Worm (Caenorhabditis elegans): ENCODE results near the gene Y57A10C.9.

Gene Y57A10C.9

DNA sequence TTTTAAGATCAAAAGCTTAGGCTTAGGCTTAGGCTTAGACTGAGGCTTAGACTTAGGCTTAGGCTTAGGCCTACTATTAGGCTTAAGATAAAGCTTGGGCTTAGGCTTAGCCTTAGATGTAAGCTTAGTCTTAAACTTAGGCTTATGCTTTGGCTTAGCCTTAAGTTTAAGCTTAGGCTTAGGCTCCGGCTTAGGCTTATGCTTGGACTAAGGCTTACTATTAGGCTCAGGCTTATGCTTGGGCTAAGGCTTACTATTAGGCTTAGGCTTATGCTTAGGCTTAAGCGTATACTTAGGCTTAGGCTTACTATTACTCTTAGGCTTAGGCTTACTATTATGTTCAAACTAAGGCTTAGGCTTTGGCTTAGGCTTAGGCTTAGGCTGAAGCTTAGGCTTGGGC is 1.6 kb downstream of the Y57A10C.9 start:
- TF ChIP-seq ref-1 (GFP tag; conservative IDR thresholded peaks at IDR 0.05) (no peak), flt-1 (GFP tag; IDR thresholded peaks at IDR 0.05) (no peak), T22C8.4 (GFP tag; IDR thresholded peaks at IDR 0.05) (no peak), tab-1 (GFP tag; IDR thresholded peaks at IDR 0.05) (no peak), ztf-23 (GFP tag; IDR thresholded peaks at IDR 0.05) (no peak), cog-1 (tag; optimal IDR thresholded peaks at IDR 0.05) (no peak), med-1 (GFP tag; optimal IDR thresholded peaks at IDR 0.05; ENCODE audit: insufficient read depth) (no peak), ztf-29 (GFP tag; IDR thresholded peaks at IDR 0.05) (no peak), klf-2 (GFP tag; conservative IDR thresholded peaks at IDR 0.05) (no peak)

DNA sequence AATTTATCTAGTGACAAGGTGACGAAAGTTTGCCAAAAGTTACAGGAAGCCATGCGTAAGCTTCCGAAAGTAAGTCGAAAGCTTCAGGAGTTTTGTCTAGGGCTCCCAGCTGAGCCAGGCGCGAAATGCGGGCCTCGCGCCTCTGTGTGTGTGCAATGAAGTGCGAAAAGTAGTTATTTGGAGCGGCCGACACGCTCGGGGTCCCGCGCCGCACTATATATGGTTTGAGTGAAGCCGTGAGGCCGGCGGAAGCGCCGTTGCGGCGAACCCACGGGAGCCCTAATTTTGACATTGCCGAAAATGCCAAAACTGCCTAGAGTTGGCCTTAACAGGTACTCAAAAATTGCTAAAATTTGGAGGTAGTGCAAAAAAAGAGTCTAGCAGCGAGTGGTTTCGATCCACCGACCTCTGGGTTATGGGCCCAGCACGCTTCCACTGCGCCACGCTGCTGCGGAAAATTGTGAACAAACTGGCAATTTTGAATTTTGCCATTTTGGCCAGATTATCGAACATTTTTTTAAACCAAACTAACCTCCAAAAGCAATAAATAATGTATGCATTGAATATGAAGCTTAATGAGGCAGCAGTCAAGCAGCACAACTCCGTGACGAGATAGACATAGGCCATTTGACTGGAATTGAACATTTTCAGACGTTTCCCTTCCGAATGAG is 3.0 kb downstream of the Y57A10C.9 start:
- TF ChIP-seq cog-1 (tag; optimal IDR thresholded peaks at IDR 0.05) (no peak), klf-2 (GFP tag; conservative IDR thresholded peaks at IDR 0.05) (no peak), med-1 (GFP tag; optimal IDR thresholded peaks at IDR 0.05; ENCODE audit: insufficient read depth) (no peak), ref-1 (GFP tag; conservative IDR thresholded peaks at IDR 0.05) (no peak), flt-1 (GFP tag; IDR thresholded peaks at IDR 0.05) (no peak), tab-1 (GFP tag; IDR thresholded peaks at IDR 0.05) (no peak), ztf-23 (GFP tag; IDR thresholded peaks at IDR 0.05) (no peak), ztf-29 (GFP tag; IDR thresholded peaks at IDR 0.05) (no peak), T22C8.4 (GFP tag; IDR thresholded peaks at IDR 0.05) (no peak)

DNA sequence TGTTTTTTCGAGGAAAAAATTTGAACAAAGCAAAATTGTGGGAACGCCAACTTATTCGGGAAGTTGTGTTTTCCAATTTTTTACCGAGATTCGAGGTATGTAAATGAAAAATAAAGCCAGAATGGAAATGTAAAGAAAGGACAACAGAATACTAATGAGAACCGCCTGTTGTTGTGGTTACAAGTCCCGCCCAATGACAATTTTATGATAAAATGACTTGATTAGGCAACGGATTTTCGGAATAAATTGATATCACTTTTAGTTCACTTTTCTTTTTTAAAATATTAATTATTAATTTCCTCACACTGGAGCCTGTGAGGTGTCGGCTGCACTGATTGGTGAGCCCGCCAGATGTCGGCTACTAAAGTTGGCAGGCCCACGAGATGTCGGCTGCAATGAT is 6.0 kb downstream of the Y57A10C.9 start, which contains the start of gene dct-12:
TSS of gene dct-12 (minus strand) at position 101 of the 400 bp plus-strand sequence.
- TF ChIP-seq T22C8.4 (GFP tag; IDR thresholded peaks at IDR 0.05) (no peak), ztf-29 (GFP tag; IDR thresholded peaks at IDR 0.05) (no peak), tab-1 (GFP tag; IDR thresholded peaks at IDR 0.05) (no peak), flt-1 (GFP tag; IDR thresholded peaks at IDR 0.05) (no peak), ref-1 (GFP tag; conservative IDR thresholded peaks at IDR 0.05) (no peak), klf-2 (GFP tag; conservative IDR thresholded peaks at IDR 0.05) (no peak), ztf-23 (GFP tag; IDR thresholded peaks at IDR 0.05) (no peak), med-1 (GFP tag; optimal IDR thresholded peaks at IDR 0.05; ENCODE audit: insufficient read depth) (no peak), cog-1 (tag; optimal IDR thresholded peaks at IDR 0.05) (no peak)

DNA sequence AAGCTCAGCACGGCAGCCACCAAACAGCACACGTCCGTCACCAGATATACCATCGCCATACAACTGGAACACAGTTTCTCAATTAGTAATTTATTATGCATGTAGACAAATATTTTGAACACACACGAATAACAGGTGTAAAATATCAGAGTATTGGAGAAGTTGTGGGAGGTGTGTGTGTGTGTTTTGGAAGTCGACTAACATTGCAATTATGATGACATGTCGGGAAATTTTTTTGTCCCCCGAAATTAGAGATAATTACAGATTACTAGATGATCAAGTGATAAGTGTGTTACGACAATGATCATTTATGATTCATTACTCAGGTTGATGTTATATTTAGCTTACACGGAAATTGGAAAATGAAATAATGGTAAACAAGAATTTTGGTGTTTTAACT is 8.6 kb downstream of the Y57A10C.9 start, which contains the start of gene Y57A10C.8:
TSS of gene Y57A10C.8 (minus strand) at position 101 of the 400 bp plus-strand sequence.
- TF ChIP-seq cog-1 (tag; optimal IDR thresholded peaks at IDR 0.05) (no peak), med-1 (GFP tag; optimal IDR thresholded peaks at IDR 0.05; ENCODE audit: insufficient read depth) (no peak), flt-1 (GFP tag; IDR thresholded peaks at IDR 0.05) (no peak), T22C8.4 (GFP tag; IDR thresholded peaks at IDR 0.05) (no peak), tab-1 (GFP tag; IDR thresholded peaks at IDR 0.05) (no peak), ztf-23 (GFP tag; IDR thresholded peaks at IDR 0.05) (no peak)

DNA sequence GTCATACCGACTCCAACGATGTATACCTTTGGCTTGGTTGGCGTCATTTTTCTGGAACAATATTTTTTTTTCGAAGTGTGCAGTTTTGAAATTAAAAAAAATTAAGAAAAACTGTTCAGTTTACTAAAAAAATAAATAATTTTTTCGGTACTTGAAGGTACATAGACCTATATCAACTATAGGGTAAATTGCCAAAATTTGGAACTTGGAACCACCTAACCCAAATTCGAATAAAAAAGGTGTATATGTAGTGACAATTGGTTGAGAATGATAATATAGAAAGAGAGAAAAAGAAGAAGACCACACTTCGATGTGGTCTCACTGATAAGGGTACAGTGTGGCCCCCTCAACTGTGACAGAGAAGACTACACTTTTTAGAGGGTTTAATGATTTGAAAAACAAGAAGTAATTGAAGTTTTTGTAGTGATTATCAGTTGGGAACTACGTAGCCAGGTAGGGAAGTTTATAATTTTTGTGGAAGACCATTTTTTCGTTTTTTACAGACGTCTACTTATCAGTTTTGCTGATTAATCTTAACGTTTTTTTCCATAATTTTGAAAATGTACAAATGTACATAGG is 12.6 kb downstream of the Y57A10C.9 start, which contains the start of gene daf-22:
TSS of gene daf-22 (minus strand) at position 51 of the 579 bp plus-strand sequence.
- TF ChIP-seq med-1 (GFP tag; optimal IDR thresholded peaks at IDR 0.05; ENCODE audit: insufficient read depth) (no peak), ztf-29 (GFP tag; IDR thresholded peaks at IDR 0.05) (no peak), flt-1 (GFP tag; IDR thresholded peaks at IDR 0.05) (no peak), klf-2 (GFP tag; conservative IDR thresholded peaks at IDR 0.05) (no peak), tab-1 (GFP tag; IDR thresholded peaks at IDR 0.05) (no peak), cog-1 (tag; optimal IDR thresholded peaks at IDR 0.05) (no peak), T22C8.4 (GFP tag; IDR thresholded peaks at IDR 0.05) (no peak), ref-1 (GFP tag; conservative IDR thresholded peaks at IDR 0.05) (no peak), ztf-23 (GFP tag; IDR thresholded peaks at IDR 0.05) (no peak)

DNA sequence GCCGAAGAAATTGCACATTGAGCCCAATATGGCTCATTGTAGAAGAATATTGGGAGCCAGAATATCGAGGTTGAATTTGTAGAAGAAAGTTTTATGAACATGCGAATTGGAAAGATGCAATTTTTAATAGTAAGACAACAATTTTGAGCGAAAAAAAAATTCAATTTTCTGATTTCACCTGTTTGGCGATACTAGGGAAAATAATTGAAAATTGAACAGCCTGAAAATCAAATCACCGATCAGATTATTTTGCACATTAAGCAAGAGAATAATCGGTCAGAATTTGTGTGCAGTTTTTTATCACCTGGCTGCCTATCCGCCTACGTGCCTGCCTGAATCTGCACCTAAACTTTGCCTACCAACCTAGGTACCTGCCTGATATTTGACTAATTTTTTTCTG is 17.9 kb downstream of the Y57A10C.9 start, which contains the start of gene sre-26:
TSS of gene sre-26 (minus strand) at position 101 of the 400 bp plus-strand sequence.
- TF ChIP-seq ref-1 (GFP tag; conservative IDR thresholded peaks at IDR 0.05) = no peak
- no peak for TF ChIP-seq klf-2 (GFP tag; conservative IDR thresholded peaks at IDR 0.05)
- TF ChIP-seq ztf-23 (GFP tag; IDR thresholded peaks at IDR 0.05) = no peak
- no peak for TF ChIP-seq T22C8.4 (GFP tag; IDR thresholded peaks at IDR 0.05)

DNA sequence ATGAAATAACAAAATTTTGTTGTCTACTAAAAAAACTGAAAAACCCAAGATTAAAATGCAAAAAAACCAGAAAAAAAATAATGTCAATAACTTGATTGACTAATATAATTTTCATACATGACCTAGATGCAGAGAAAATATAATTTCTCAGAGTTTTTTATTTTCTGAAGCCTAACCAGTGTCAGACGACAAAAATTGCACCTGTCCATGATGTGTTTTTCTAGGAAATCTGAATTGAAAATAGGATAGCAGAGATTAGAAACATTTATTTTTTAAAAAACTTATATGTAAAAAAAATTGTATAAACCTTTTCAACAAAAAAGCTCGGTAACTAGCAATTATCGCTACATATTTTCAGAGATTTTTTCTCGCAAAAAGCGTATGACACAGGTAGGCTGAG is 20.3 kb downstream of the Y57A10C.9 start:
- TF ChIP-seq ztf-29 (GFP tag; IDR thresholded peaks at IDR 0.05) (no peak), ztf-23 (GFP tag; IDR thresholded peaks at IDR 0.05) (no peak), T22C8.4 (GFP tag; IDR thresholded peaks at IDR 0.05) (no peak), ref-1 (GFP tag; conservative IDR thresholded peaks at IDR 0.05) (no peak), flt-1 (GFP tag; IDR thresholded peaks at IDR 0.05) (no peak), klf-2 (GFP tag; conservative IDR thresholded peaks at IDR 0.05) (no peak), tab-1 (GFP tag; IDR thresholded peaks at IDR 0.05) (no peak), med-1 (GFP tag; optimal IDR thresholded peaks at IDR 0.05; ENCODE audit: insufficient read depth) (no peak), cog-1 (tag; optimal IDR thresholded peaks at IDR 0.05) (no peak)

DNA sequence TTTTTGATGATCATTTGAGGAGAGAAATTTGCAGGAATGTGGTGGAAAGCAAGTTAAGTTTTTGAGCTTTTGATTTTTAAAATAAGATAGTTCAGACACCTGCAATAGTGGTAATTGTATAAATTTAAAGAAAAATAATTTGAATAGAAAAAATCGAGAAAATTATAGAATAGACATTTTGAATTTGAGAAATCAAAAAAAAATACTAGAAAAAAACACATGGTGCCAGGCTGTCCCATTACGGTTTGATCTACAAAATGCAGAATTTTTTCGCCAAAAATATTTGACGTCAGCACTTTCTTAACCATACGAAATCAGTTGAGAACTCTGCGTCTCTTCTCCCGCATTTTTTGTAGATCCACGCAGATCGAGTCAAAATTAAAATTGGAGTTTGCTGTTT is 20.8 kb downstream of the Y57A10C.9 start, which contains the start of gene sre-27:
TSS of gene sre-27 (minus strand) at position 101 of the 400 bp plus-strand sequence.
- no peak for TF ChIP-seq klf-2 (GFP tag; conservative IDR thresholded peaks at IDR 0.05)
- TF ChIP-seq ref-1 (GFP tag; conservative IDR thresholded peaks at IDR 0.05) = no peak
- TF ChIP-seq T22C8.4 (GFP tag; IDR thresholded peaks at IDR 0.05) = no peak
- TF ChIP-seq tab-1 (GFP tag; IDR thresholded peaks at IDR 0.05) = no peak
- no peak for TF ChIP-seq flt-1 (GFP tag; IDR thresholded peaks at IDR 0.05)
- TF ChIP-seq cog-1 (tag; optimal IDR thresholded peaks at IDR 0.05) = no peak
- TF ChIP-seq ztf-23 (GFP tag; IDR thresholded peaks at IDR 0.05) = no peak
- TF ChIP-seq ztf-29 (GFP tag; IDR thresholded peaks at IDR 0.05) = no peak
- TF ChIP-seq med-1 (GFP tag; optimal IDR thresholded peaks at IDR 0.05; ENCODE audit: insufficient read depth) = no peak

DNA sequence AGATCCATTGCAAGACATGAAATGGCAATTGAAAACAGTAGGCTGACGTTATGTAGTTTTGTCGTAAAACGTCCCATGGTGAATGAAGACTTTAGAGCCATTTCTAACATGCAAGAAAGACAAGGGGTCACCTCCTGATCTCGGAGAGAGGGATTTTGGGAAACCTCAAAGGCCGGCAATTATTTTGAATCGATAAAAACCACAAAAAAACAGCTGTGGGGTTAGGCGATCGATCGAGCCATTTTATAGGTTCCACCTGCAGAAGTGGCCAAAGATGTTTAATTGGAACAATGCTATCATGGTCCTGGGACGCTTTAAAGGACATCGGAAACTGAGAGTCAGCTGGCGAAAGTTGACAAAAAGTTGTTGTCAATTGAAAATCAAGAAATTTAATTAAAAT is 23.5 kb downstream of the Y57A10C.9 start, which contains the start of gene Y57A10C.11:
TSS of gene Y57A10C.11 (minus strand) at position 101 of the 400 bp plus-strand sequence.
- TF ChIP-seq ztf-29 (GFP tag; IDR thresholded peaks at IDR 0.05) (no peak), cog-1 (tag; optimal IDR thresholded peaks at IDR 0.05) (no peak), klf-2 (GFP tag; conservative IDR thresholded peaks at IDR 0.05) (no peak), med-1 (GFP tag; optimal IDR thresholded peaks at IDR 0.05; ENCODE audit: insufficient read depth) (no peak), ref-1 (GFP tag; conservative IDR thresholded peaks at IDR 0.05) (no peak), T22C8.4 (GFP tag; IDR thresholded peaks at IDR 0.05) (no peak), tab-1 (GFP tag; IDR thresholded peaks at IDR 0.05) (no peak), ztf-23 (GFP tag; IDR thresholded peaks at IDR 0.05) (no peak), flt-1 (GFP tag; IDR thresholded peaks at IDR 0.05) (no peak)
